Fruit fly (Drosophila melanogaster): ENCODE measurements around the gene CG45078.

- no peak for TF ChIP-seq CG31627 (GFP tag; optimal IDR thresholded peaks at IDR 0.05)
- no peak for TF ChIP-seq dac (GFP tag; optimal IDR thresholded peaks at IDR 0.05)
- no peak for TF ChIP-seq CG10669 (GFP tag; optimal IDR thresholded peaks at IDR 0.05)
- TF ChIP-seq Eip93F (GFP tag; optimal IDR thresholded peaks at IDR 0.05) = no peak
- TF ChIP-seq CG16779 (tag; optimal IDR thresholded peaks at IDR 0.05) = no peak
- no peak for TF ChIP-seq Sox102F (GFP tag; optimal IDR thresholded peaks at IDR 0.05)
- TF ChIP-seq CG9139 (GFP tag; optimal IDR thresholded peaks at IDR 0.05) = no peak
- no peak for TF ChIP-seq Gug (GFP tag; IDR thresholded peaks at IDR 0.05)
- TF ChIP-seq net (GFP tag; optimal IDR thresholded peaks at IDR 0.05) = no peak
- TF ChIP-seq fd59A (GFP tag; optimal IDR thresholded peaks at IDR 0.05) = no peak
- no peak for TF ChIP-seq CG7368 (GFP tag; optimal IDR thresholded peaks at IDR 0.05)
Observed at dm6 chr3R:10815032-10815431, 37.9 kb upstream of the CG45078 start, which contains the start of the genes CG14693 and TTLL15.

All from whole organism, prepupa.